Fruit fly (Drosophila melanogaster) whole organism, larva: ENCODE data around the gene VhaAC39-2.
A peak's percentile ranks its signal among the peaks of the same experiment; 100 is the strongest.

Experiments used
- noc ChIP-seq: fragments of 200-800 bp; sonication (Bioruptor generic); optimal IDR thresholded peaks from 3 replicates; lab custom pipeline; 2019; ENCODE audit warnings: missing biosample characterization, mild to moderate bottlenecking, missing genetic modification characterization, moderate library complexity

Gene VhaAC39-2

dm6 chr3R:23159289-23159956 lies at the start of gene VhaAC39-2:
Gene VhaAC39-2, minus strand, starts transcription at chr3R:23159316.
- TF ChIP-seq noc (tag; lab: Kevin White, UChicago) = no peak

DNA sequence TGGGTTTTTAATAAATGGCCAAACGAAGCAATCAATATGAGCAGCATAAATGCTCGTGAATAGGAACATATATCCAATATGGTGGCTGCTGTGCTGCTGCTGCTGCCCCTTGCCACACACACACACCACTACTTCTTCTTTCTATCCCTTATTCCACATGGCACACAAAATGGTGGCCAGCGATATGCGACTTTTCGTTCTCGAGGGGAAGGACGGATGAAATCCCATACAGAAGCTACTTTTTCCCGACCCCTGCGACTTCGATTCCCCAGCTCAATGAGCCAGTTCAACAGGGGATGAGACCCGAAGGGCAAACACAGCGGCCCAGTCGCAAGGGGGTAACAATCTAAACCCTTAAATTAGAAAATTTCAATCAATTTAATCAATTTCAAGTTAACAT lies 48.1 kb upstream of the VhaAC39-2 start:
- no peak for TF ChIP-seq noc (tag; lab: Kevin White, UChicago)

- TF ChIP-seq noc (tag; lab: Kevin White, UChicago) = no peak
These were observed 44.8 kb upstream of the VhaAC39-2 start, which contains the start of gene fzo for dm6 chr3R:23203934-23204333. Gene fzo, minus strand, starts transcription at chr3R:23204034.

- no peak for TF ChIP-seq noc (tag; lab: Kevin White, UChicago)
These were observed 42.0 kb upstream of the VhaAC39-2 start for dm6 chr3R:23201122-23201521.

DNA sequence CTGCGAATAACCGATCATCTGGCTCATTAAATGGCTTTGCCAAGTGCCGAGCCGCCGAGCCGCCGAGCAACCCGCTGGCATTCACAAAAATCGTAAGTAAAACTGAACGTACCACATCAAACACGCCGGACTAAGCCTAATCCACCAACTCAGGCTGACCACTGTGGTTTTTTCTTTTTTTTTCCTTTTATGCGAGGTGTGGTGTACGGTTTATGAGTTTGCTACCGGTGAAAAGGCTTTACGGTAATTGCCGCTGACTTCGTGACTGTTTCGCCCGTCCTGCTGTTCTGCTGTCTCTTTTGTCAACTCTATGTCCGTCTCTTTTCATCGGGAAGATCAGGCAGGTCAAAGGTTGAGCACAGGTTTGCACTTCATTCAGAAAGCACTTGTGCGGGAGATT lies 36.6 kb upstream of the VhaAC39-2 start:
- no peak for TF ChIP-seq noc (tag; lab: Kevin White, UChicago)

dm6 chr3R:23193400-23193799 lies 34.3 kb upstream of the VhaAC39-2 start:
- TF ChIP-seq noc (tag; lab: Kevin White, UChicago) = no peak

DNA sequence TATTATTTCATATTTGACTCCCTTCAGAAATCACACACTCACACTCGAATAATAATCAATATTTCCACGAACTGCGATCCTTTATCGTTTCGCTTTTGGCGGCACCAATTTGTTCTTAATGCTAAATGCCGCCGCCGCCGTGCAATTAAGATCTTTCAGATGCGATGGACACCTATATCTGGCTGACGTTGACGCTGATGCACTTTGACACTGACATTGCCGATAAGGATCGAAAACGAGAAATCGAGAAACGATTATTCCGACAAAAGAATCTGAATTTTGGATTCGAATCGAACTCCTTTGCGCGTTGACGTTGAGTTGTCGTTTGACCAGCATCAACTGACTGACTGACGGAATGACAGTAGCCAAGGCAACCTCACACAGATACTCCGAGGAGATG lies 33.9 kb upstream of the VhaAC39-2 start:
- TF ChIP-seq noc (tag; lab: Kevin White, UChicago) = no peak

dm6 chr3R:23191108-23191771 lies 32.1 kb upstream of the VhaAC39-2 start:
- TF ChIP-seq noc (tag; lab: Kevin White, UChicago) = peak; percentile 39

DNA sequence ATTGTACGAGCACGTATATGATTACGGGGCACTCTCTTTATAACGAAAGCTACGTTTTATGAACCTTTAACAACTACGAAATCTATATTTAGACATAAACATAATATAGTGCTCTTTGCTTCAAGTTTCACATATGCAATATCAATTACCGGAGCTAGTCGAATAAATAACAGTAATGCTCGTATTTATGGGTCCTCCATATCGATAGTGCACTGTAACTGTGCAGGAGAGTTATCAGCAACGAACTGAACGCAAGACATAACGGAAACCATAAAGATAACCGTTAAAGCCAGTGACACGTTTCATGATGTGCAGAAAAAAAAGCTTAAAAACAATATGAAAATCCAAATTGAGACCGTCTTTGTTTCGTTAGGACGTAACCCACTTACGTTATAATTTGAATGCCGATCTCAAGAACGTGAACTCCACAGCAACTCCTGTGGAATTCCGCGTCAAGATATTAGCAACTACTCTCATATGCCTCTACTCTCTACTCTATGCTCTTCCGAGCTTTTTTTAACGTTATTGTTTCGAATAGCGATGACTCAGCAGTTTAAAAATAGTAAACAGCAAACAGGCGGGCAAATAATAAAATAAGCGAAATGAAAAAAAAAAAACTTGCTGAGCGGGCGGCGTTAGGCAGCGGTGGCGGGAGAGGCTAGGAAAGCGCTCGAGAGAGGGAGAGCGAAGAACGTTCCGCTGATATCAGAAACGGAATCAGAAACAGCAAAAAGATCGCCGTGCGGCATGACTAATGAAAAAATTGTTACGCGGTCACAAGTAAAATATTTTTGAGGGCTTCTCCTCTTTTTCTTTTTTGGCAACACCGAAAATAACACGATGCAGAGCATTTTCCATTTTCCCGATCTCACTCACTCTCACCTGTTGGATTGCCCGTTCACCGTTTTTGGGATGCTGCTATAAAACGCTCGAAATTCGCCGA lies 31.1 kb upstream of the VhaAC39-2 start:
- peak; percentile 91 for TF ChIP-seq noc (tag; lab: Kevin White, UChicago)

DNA sequence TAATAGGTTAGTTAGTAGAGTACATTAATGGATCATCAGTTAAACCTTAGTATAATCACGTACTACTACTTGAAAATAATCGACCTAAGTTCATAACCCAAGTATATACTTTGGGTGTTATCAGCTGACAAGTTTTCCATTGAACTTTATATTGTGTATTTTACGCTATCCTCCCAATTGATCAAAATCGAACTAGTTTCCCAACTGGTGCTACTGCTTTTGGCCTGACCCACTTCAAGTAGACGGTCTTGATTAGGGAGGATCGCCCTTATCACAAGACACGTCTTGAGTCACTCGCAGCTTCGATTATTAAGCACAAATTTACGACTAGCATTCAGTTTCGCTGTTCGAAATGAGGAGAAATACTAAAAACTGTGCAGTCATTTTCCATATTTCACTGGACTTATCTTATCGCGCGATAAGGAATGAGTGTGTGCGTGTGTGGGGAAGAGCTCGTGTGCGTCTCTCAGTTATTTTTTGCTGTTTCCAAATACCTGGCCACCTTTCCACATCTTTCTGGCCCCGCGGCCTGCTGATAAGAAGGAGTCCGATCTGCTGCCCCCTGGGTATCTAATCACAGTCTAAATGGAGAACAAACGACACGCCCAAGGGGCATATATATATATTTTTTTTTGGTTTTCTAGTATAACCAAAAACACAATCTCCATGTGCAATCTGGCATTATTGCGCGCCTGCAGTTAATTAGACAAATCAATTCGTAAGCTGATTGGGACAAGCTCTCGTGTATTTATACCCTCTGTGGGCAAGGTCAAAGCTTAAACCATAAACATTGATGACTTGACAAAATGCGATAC lies 30.2 kb upstream of the VhaAC39-2 start:
- TF ChIP-seq noc (tag; lab: Kevin White, UChicago) = peak; percentile 86

DNA sequence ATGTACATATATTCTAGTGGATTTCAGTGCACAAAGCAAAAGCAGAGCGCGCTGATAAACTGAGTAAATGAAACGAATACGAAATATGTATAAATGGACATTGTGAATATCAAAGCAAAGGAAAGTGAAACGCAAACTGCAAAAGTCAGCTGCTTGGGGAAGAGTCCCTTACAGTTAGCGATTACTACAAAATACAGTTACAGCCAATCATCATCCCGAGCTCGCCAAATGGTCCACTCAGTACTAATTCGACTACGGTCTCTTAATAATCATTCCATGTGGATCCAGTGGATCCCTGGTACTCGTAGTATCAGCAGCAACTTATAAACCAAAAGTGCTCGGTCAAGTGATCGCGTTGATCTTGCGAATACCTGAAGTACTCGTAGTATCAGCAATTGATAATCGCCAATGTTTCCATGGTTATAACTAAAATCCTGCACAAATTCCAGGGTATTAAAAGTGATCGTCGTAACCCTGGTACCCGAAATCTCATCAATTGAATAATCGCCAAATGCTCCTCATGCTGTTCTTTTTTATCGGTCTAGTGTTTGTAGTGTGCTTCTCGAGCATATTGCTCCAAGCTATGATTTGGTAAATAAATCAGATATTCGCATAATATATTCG lies 22.7 kb upstream of the VhaAC39-2 start:
- no peak for TF ChIP-seq noc (tag; lab: Kevin White, UChicago)

dm6 chr3R:23180980-23181630 lies 22.0 kb upstream of the VhaAC39-2 start:
- TF ChIP-seq noc (tag; lab: Kevin White, UChicago) = peak; percentile 86

- TF ChIP-seq noc (tag; lab: Kevin White, UChicago) = no peak
These were observed 20.2 kb upstream of the VhaAC39-2 start for dm6 chr3R:23179336-23179735.

dm6 chr3R:23178052-23178591 lies 19.0 kb upstream of the VhaAC39-2 start:
- TF ChIP-seq noc (tag; lab: Kevin White, UChicago) = peak; percentile 56
